Worm (Caenorhabditis elegans) whole organism, young adult: ENCODE measurements around the gene snx-1.

Source experiments
- B0019.2 ChIP-seq: fragments of 200-800 bp; sonication (Bioruptor generic); conservative IDR thresholded peaks from 2 replicates; pipeline ENCODE4 v1.3.6; 2022; ENCODE audit warnings: missing genetic modification reagents, missing genetic modification characterization, missing compliant biosample characterization
- B0261.1 ChIP-seq: sonication (generic microtip); optimal IDR thresholded peaks from 2 replicates; lab custom pipeline; 2016; ENCODE audit warnings: mild to moderate bottlenecking, missing genetic modification characterization, moderate library complexity, missing compliant biosample characterization
- B0336.3 ChIP-seq: fragments of 200-800 bp; sonication (Bioruptor generic); IDR thresholded peaks from 2 replicates; pipeline ENCODE4 v1.3.6; 2022; ENCODE audit warnings: missing genetic modification characterization, missing compliant biosample characterization
- C06A6.2 ChIP-seq: fragments of 200-800 bp; sonication (Bioruptor generic); conservative IDR thresholded peaks from 2 replicates; pipeline ENCODE4 v1.3.6; 2022; ENCODE audit warnings: missing genetic modification characterization, missing compliant biosample characterization
- F39B2.1 ChIP-seq: fragments of 200-800 bp; sonication (Bioruptor generic); IDR thresholded peaks from 2 replicates; pipeline ENCODE4 v1.3.6; 2022; ENCODE audit warnings: missing genetic modification reagents, missing genetic modification characterization, missing compliant biosample characterization
- F49E8.2 ChIP-seq: sonication (generic microtip); optimal IDR thresholded peaks from 3 replicates; lab custom pipeline; 2017; ENCODE audit warnings: missing genetic modification characterization, mild to moderate bottlenecking, missing compliant biosample characterization, antibody characterized with exemption, moderate library complexity; ENCODE audit not compliant: insufficient read depth
- F52B5.7 ChIP-seq: sonication (generic microtip); optimal IDR thresholded peaks from 2 replicates; lab custom pipeline; 2016; ENCODE audit warnings: mild to moderate bottlenecking, missing genetic modification characterization, missing compliant biosample characterization
- F57A8.1 ChIP-seq: fragments of 200-800 bp; sonication (Bioruptor generic); optimal IDR thresholded peaks from 2 replicates; lab custom pipeline; 2018; ENCODE audit warnings: mild to moderate bottlenecking, missing genetic modification characterization, moderate library complexity, missing compliant biosample characterization
- F57C9.4 ChIP-seq: sonication (generic microtip); optimal IDR thresholded peaks from 2 replicates; lab custom pipeline; 2017; ENCODE audit warnings: mild to moderate bottlenecking, missing genetic modification characterization, missing compliant biosample characterization
- K12H6.12 ChIP-seq: fragments of 200-800 bp; sonication (Bioruptor generic); optimal IDR thresholded peaks from 2 replicates; lab custom pipeline; 2018; ENCODE audit warnings: mild to moderate bottlenecking, missing genetic modification characterization, missing compliant biosample characterization
- T26A5.8 ChIP-seq: sonication (generic microtip); optimal IDR thresholded peaks from 2 replicates; lab custom pipeline; 2016; ENCODE audit warnings: missing genetic modification characterization, missing compliant biosample characterization
- Y53G8AR.9 ChIP-seq: fragments of 200-800 bp; sonication (Bioruptor generic); conservative IDR thresholded peaks from 2 replicates; pipeline ENCODE4 v1.3.6; 2022; ENCODE audit warnings: missing genetic modification reagents, missing genetic modification characterization, missing compliant biosample characterization
- ama-1 ChIP-seq, 3 experiments: fragments of 150-350 bp in 1 of 3; sonication (generic microtip) in 2 of 3; optimal IDR thresholded peaks; 2 replicates each; lab custom pipeline; 2014 to 2018; ENCODE audit warnings: missing biosample characterization in 2 of 3, missing genetic modification characterization in 2 of 3, missing genetic modification reagents in 2 of 3
- aptf-2 ChIP-seq: fragments of 200-800 bp; sonication (Bioruptor generic); conservative IDR thresholded peaks from 2 replicates; pipeline ENCODE4 v1.3.6; 2022; ENCODE audit warnings: missing genetic modification reagents, missing genetic modification characterization, missing compliant biosample characterization
- aptf-3 ChIP-seq: fragments of 200-800 bp; sonication (Bioruptor generic); IDR thresholded peaks from 2 replicates; pipeline ENCODE4 v1.3.6; 2022; ENCODE audit warnings: missing genetic modification characterization, missing compliant biosample characterization
- attf-3 ChIP-seq: fragments of 200-800 bp; sonication (Bioruptor generic); conservative IDR thresholded peaks from 2 replicates; pipeline ENCODE4 v1.3.6; 2022; ENCODE audit warnings: missing genetic modification reagents, missing genetic modification characterization, missing compliant biosample characterization
- attf-6 ChIP-seq: fragments of 200-800 bp; sonication (Bioruptor generic); IDR thresholded peaks from 2 replicates; pipeline ENCODE4 v1.3.6; 2022; ENCODE audit warnings: missing genetic modification reagents, missing genetic modification characterization, missing compliant biosample characterization
- bed-1 ChIP-seq: fragments of 200-800 bp; sonication (Bioruptor generic); IDR thresholded peaks from 2 replicates; pipeline ENCODE4 v1.3.6; 2022; ENCODE audit warnings: missing genetic modification reagents, missing genetic modification characterization, missing compliant biosample characterization
- bed-2 ChIP-seq: fragments of 200-800 bp; sonication (Bioruptor generic); IDR thresholded peaks from 2 replicates; pipeline ENCODE4 v1.3.6; 2022; ENCODE audit warnings: missing genetic modification reagents, missing genetic modification characterization, missing compliant biosample characterization
- cebp-1 ChIP-seq, 2 experiments: fragments of 200-800 bp in 1 of 2; sonication (Bioruptor generic) in 1 of 2; sonication (generic microtip) in 1 of 2; IDR thresholded peaks in 1 of 2; optimal IDR thresholded peaks in 1 of 2; 2 replicates each; pipeline versions ENCODE4 v1.3.6 to Lab custom; 2017 to 2022; ENCODE audit warnings: missing compliant biosample characterization in 2 of 2, missing genetic modification characterization in 2 of 2, mild to moderate bottlenecking in 1 of 2, missing genetic modification reagents in 1 of 2, moderate library complexity in 1 of 2
- cebp-2 ChIP-seq: fragments of 200-800 bp; sonication (Bioruptor generic); IDR thresholded peaks from 2 replicates; pipeline ENCODE4 v1.3.6; 2022; ENCODE audit warnings: missing genetic modification characterization, missing compliant biosample characterization
- ceh-27 ChIP-seq: fragments of 200-800 bp; sonication (Bioruptor generic); optimal IDR thresholded peaks from 2 replicates; lab custom pipeline; 2018; ENCODE audit warnings: mild to moderate bottlenecking, missing genetic modification characterization, moderate library complexity, missing compliant biosample characterization
- ceh-79 ChIP-seq: sonication (generic microtip); optimal IDR thresholded peaks from 2 replicates; lab custom pipeline; 2017; ENCODE audit warnings: mild to moderate bottlenecking, missing genetic modification characterization, missing compliant biosample characterization
- egl-18 ChIP-seq: fragments of 200-800 bp; sonication (Bioruptor generic); IDR thresholded peaks from 2 replicates; pipeline ENCODE4 v1.3.6; 2022; ENCODE audit warnings: missing genetic modification reagents, missing genetic modification characterization, missing compliant biosample characterization
- egl-44 ChIP-seq: fragments of 200-800 bp; sonication (Bioruptor generic); IDR thresholded peaks from 2 replicates; pipeline ENCODE4 v1.3.6; 2022; ENCODE audit warnings: missing genetic modification reagents, missing genetic modification characterization, missing compliant biosample characterization
- egrh-3 ChIP-seq: fragments of 200-800 bp; sonication (Bioruptor generic); IDR thresholded peaks from 2 replicates; pipeline ENCODE4 v1.3.6; 2022; ENCODE audit warnings: missing genetic modification reagents, missing genetic modification characterization, missing compliant biosample characterization
- him-1 ChIP-seq: sonication (generic microtip); optimal IDR thresholded peaks from 2 replicates; lab custom pipeline; 2016; ENCODE audit warnings: missing genotype, missing genetic modification reagents, missing genetic modification characterization, missing compliant biosample characterization
- hlh-12 ChIP-seq: sonication (generic microtip); optimal IDR thresholded peaks from 2 replicates; lab custom pipeline; 2016; ENCODE audit warnings: missing genetic modification characterization, missing compliant biosample characterization
- hmg-1.2 ChIP-seq: fragments of 200-800 bp; sonication (Bioruptor generic); IDR thresholded peaks from 2 replicates; pipeline ENCODE4 v1.3.6; 2022; ENCODE audit warnings: missing genetic modification reagents, missing genetic modification characterization, missing compliant biosample characterization
- hmg-20 ChIP-seq: fragments of 200-800 bp; sonication (Bioruptor generic); IDR thresholded peaks from 2 replicates; pipeline ENCODE4 v1.3.6; 2022; ENCODE audit warnings: missing genetic modification reagents, missing genetic modification characterization, missing compliant biosample characterization
- lag-1 ChIP-seq: fragments of 200-800 bp; sonication (Bioruptor generic); IDR thresholded peaks from 2 replicates; pipeline ENCODE4 v1.3.6; 2022; ENCODE audit warnings: missing genetic modification reagents, missing genetic modification characterization, missing compliant biosample characterization
- let-607 ChIP-seq, 2 experiments: fragments of 200-800 bp in 1 of 2; sonication (Bioruptor generic) in 1 of 2; sonication (generic microtip) in 1 of 2; optimal IDR thresholded peaks; 2 replicates each; lab custom pipeline; 2016 to 2018; ENCODE audit warnings: mild to moderate bottlenecking in 2 of 2, missing compliant biosample characterization in 2 of 2, missing genetic modification characterization in 2 of 2, moderate library complexity in 2 of 2, missing genotype in 1 of 2
- lin-40 ChIP-seq: sonication (generic microtip); optimal IDR thresholded peaks from 2 replicates; lab custom pipeline; 2016; ENCODE audit warnings: missing genetic modification characterization, mild to moderate bottlenecking, missing compliant biosample characterization, missing genotype, missing genetic modification reagents
- madf-3 ChIP-seq: fragments of 200-800 bp; sonication (Bioruptor generic); IDR thresholded peaks from 2 replicates; pipeline ENCODE4 v1.3.6; 2022; ENCODE audit warnings: missing genetic modification reagents, missing genetic modification characterization, missing compliant biosample characterization
- mxl-1 ChIP-seq: sonication (generic microtip); optimal IDR thresholded peaks from 2 replicates; lab custom pipeline; 2016; ENCODE audit warnings: missing genetic modification characterization, missing compliant biosample characterization
- nhr-120 ChIP-seq: fragments of 200-800 bp; sonication (Bioruptor generic); IDR thresholded peaks from 2 replicates; pipeline ENCODE4 v1.3.6; 2022; ENCODE audit warnings: missing genetic modification characterization, missing compliant biosample characterization
- nhr-27 ChIP-seq: fragments of 200-800 bp; sonication (Bioruptor generic); optimal IDR thresholded peaks from 2 replicates; lab custom pipeline; 2018; ENCODE audit warnings: mild to moderate bottlenecking, missing genetic modification characterization, moderate library complexity, missing compliant biosample characterization
- nhr-80 ChIP-seq: sonication (generic microtip); optimal IDR thresholded peaks from 2 replicates; lab custom pipeline; 2016; ENCODE audit warnings: missing genetic modification characterization, missing compliant biosample characterization
- pbrm-1 ChIP-seq: fragments of 200-800 bp; sonication (Bioruptor generic); IDR thresholded peaks from 2 replicates; pipeline ENCODE4 v1.3.6; 2022; ENCODE audit warnings: missing genetic modification reagents, missing genetic modification characterization, missing compliant biosample characterization
- repo-1 ChIP-seq: sonication (generic microtip); optimal IDR thresholded peaks from 2 replicates; lab custom pipeline; 2017; ENCODE audit warnings: mild to moderate bottlenecking, missing genetic modification characterization, missing compliant biosample characterization
- snpc-1.1 ChIP-seq: sonication (generic microtip); optimal IDR thresholded peaks from 2 replicates; lab custom pipeline; 2017; ENCODE audit warnings: missing genetic modification characterization, mild to moderate bottlenecking, missing compliant biosample characterization, antibody characterized with exemption, moderate library complexity, missing genotype, missing genetic modification reagents; ENCODE audit not compliant: insufficient read depth
- unc-130 ChIP-seq: sonication (generic microtip); optimal IDR thresholded peaks from 2 replicates; lab custom pipeline; 2016; ENCODE audit warnings: missing genetic modification reagents, missing genetic modification characterization, missing compliant biosample characterization
- unc-62 ChIP-seq: fragments of 150-350 bp; optimal IDR thresholded peaks from 2 replicates; lab custom pipeline; 2014; ENCODE audit warnings: missing biosample characterization, missing genetic modification reagents, missing genetic modification characterization
- zfh-2 ChIP-seq: fragments of 200-800 bp; sonication (Bioruptor generic); conservative IDR thresholded peaks from 2 replicates; pipeline ENCODE4 v1.3.6; 2022; ENCODE audit warnings: missing genetic modification reagents, missing genetic modification characterization, missing compliant biosample characterization
- ztf-18 ChIP-seq: sonication (generic microtip); optimal IDR thresholded peaks from 2 replicates; lab custom pipeline; 2016; ENCODE audit warnings: missing genotype, mild to moderate bottlenecking, missing genetic modification characterization, missing compliant biosample characterization
- ztf-22 ChIP-seq: fragments of 200-800 bp; sonication (Bioruptor generic); optimal IDR thresholded peaks from 2 replicates; lab custom pipeline; 2018; ENCODE audit warnings: mild to moderate bottlenecking, missing genetic modification characterization, moderate library complexity, missing compliant biosample characterization
- ztf-28 ChIP-seq: fragments of 200-800 bp; sonication (Bioruptor generic); IDR thresholded peaks from 2 replicates; pipeline ENCODE4 v1.3.6; 2022; ENCODE audit warnings: missing genetic modification reagents, missing genetic modification characterization, missing compliant biosample characterization
- ztf-6 ChIP-seq: fragments of 200-800 bp; sonication (Bioruptor generic); IDR thresholded peaks from 2 replicates; pipeline ENCODE4 v1.3.6; 2022; ENCODE audit warnings: missing genetic modification reagents, missing genetic modification characterization, missing compliant biosample characterization

snx-1 gene

ce11 chrX:1093154-1093553 lies 35.6 kb upstream of the snx-1 start (continued):
- TF ChIP-seq ztf-6 (GFP tag; lab: Robert Waterston, UW) (no peak), Y53G8AR.9 (GFP tag; lab: Robert Waterston, UW) (peak; percentile 54; the same call in 1 of the 2 replicates), ztf-22 (GFP tag; lab: Kevin White, UChicago) (peak; percentile 53), zfh-2 (GFP tag; lab: Robert Waterston, UW) (peak; percentile 86), B0019.2 (GFP tag; lab: Robert Waterston, UW) (no peak), mxl-1 (tag; lab: Kevin White, UChicago) (no peak), hmg-1.2 (peak; percentile 77), F49E8.2 (tag; lab: Kevin White, UChicago) (no peak), nhr-120 (GFP tag; lab: Robert Waterston, UW) (no peak), egl-44 (GFP tag; lab: Robert Waterston, UW) (peak; percentile 82), cebp-2 (no peak), madf-3 (GFP tag; lab: Robert Waterston, UW) (no peak), C06A6.2 (GFP tag; lab: Robert Waterston, UW) (peak; percentile 78), ztf-18 (tag; lab: Kevin White, UChicago) (peak; percentile 43), K12H6.12 (tag; lab: Kevin White, UChicago) (peak; percentile 95), T26A5.8 (tag; lab: Kevin White, UChicago) (no peak), B0261.1 (tag; lab: Kevin White, UChicago) (peak; percentile 8), let-607 (tag; optimal IDR thresholded peaks at IDR 0.05; lab: Kevin White, UChicago) (peak; percentile 49 to 77), hmg-20 (GFP tag; lab: Robert Waterston, UW) (peak; percentile 79), nhr-80 (tag; lab: Kevin White, UChicago) (peak; percentile 95), hlh-12 (tag; lab: Kevin White, UChicago) (no peak), bed-1 (GFP tag; lab: Robert Waterston, UW) (no peak), aptf-3 (GFP tag; lab: Robert Waterston, UW) (no peak), lin-40 (tag; lab: Kevin White, UChicago) (peak; percentile 92), F57A8.1 (GFP tag; lab: Kevin White, UChicago) (no peak), egrh-3 (peak; percentile 51), ama-1 (optimal IDR thresholded peaks at IDR 0.05; lab: Kevin White, UChicago) (no peak), ama-1 (GFP tag; optimal IDR thresholded peaks at IDR 0.05; lab: Kevin White, UChicago) (peak in 1 of 2 experiments; percentile 67), F52B5.7 (tag; lab: Kevin White, UChicago) (no peak), pbrm-1 (GFP tag; lab: Robert Waterston, UW) (peak; percentile 83), attf-3 (GFP tag; lab: Robert Waterston, UW) (no peak), attf-6 (GFP tag; lab: Robert Waterston, UW) (no peak), F57C9.4 (tag; lab: Kevin White, UChicago) (no peak), unc-62 (GFP tag; lab: Kevin White, UChicago) (peak; percentile 92), ztf-28 (GFP tag; lab: Robert Waterston, UW) (no peak), repo-1 (tag; lab: Kevin White, UChicago) (peak; percentile 43), aptf-2 (no peak), ceh-27 (GFP tag; lab: Kevin White, UChicago) (peak; percentile 75), egl-18 (no peak), lag-1 (GFP tag; lab: Robert Waterston, UW) (0 out of 2 replicates have a peak, but pooled peaks have one; percentile 68), F39B2.1 (GFP tag; lab: Robert Waterston, UW) (0 out of 2 replicates have a peak, but pooled peaks have one; percentile 26), bed-2 (peak; percentile 48; the same call in 1 of the 2 replicates), cebp-1 (GFP tag; IDR thresholded peaks at IDR 0.05; lab: Robert Waterston, UW) (peak; percentile 56; the same call in 1 of the 2 replicates), cebp-1 (tag; optimal IDR thresholded peaks at IDR 0.05; lab: Kevin White, UChicago) (peak; percentile 89), snpc-1.1 (tag; lab: Kevin White, UChicago) (no peak), him-1 (no peak), unc-130 (no peak), ceh-79 (peak; percentile 60), nhr-27 (tag; lab: Kevin White, UChicago) (no peak), B0336.3 (GFP tag; lab: Robert Waterston, UW) (peak; percentile 87)
